Worm (Caenorhabditis elegans) whole organism, midembryonic: ENCODE data around the gene drl-1.
"Not testable (repeated sequence)": the region's sequence is repeated elsewhere in the genome, so short reads cannot be mapped to it uniquely, and the experiment has no call there.

Experiments used
- T22C8.4 ChIP-seq: fragments of 200-800 bp; sonication (Bioruptor generic); IDR thresholded peaks from 2 replicates; pipeline ENCODE4 v1.3.6; 2022; ENCODE audit warnings: missing genetic modification characterization, missing compliant biosample characterization
- flt-1 ChIP-seq: fragments of 200-800 bp; sonication (Bioruptor generic); IDR thresholded peaks from 2 replicates; pipeline ENCODE4 v1.3.6; 2022; ENCODE audit warnings: missing genetic modification characterization, missing compliant biosample characterization
- klf-2 ChIP-seq: fragments of 200-800 bp; sonication (Bioruptor generic); conservative IDR thresholded peaks from 2 replicates; pipeline ENCODE4 v1.3.6; 2022; ENCODE audit warnings: missing genetic modification reagents, missing genetic modification characterization, missing compliant biosample characterization
- med-1 ChIP-seq: sonication (generic microtip); optimal IDR thresholded peaks from 2 replicates; lab custom pipeline; 2017; ENCODE audit warnings: missing genetic modification characterization, mild to moderate bottlenecking, missing compliant biosample characterization, antibody characterized with exemption, missing genetic modification reagents; ENCODE audit not compliant: insufficient read depth
- ref-1 ChIP-seq: fragments of 200-800 bp; sonication (Bioruptor generic); conservative IDR thresholded peaks from 2 replicates; pipeline ENCODE4 v1.3.6; 2022; ENCODE audit warnings: missing genetic modification reagents, missing genetic modification characterization, missing compliant biosample characterization
- tab-1 ChIP-seq: fragments of 200-800 bp; sonication (Bioruptor generic); IDR thresholded peaks from 2 replicates; pipeline ENCODE4 v1.3.6; 2022; ENCODE audit warnings: missing genetic modification characterization, missing compliant biosample characterization
- ztf-23 ChIP-seq: fragments of 200-800 bp; sonication (Bioruptor generic); IDR thresholded peaks from 2 replicates; pipeline ENCODE4 v1.3.6; 2022; ENCODE audit warnings: missing genetic modification reagents, missing genetic modification characterization, missing compliant biosample characterization
- ztf-29 ChIP-seq: fragments of 200-800 bp; sonication (Bioruptor generic); IDR thresholded peaks from 2 replicates; pipeline ENCODE4 v1.3.6; 2022; ENCODE audit warnings: missing genetic modification reagents, missing genetic modification characterization, missing compliant biosample characterization

DNA sequence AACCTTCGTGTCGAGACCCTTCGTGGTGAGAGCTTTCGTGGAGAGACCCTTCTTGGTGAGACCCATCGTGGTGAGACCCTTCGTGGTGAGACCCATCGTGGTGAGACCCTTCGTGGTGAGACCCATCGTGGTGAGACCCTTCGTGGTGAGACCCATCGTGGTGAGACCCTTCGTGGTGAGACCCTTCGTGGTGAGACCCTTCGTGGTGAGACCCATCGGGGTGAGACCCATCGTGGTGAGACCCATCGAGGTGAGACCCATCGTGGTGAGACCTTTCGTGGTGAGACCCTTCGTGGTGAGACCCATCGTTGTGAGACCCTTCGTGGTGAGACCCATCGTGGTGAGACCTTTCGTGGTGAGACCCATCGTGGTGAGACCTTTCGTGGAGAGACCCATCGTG, 43.6 kb upstream of the drl-1 start:
- not testable (repeated sequence) for TF ChIP-seq flt-1 (GFP tag; lab: Robert Waterston, UW); tab-1 (GFP tag; lab: Robert Waterston, UW); klf-2; ztf-29 (GFP tag; lab: Robert Waterston, UW); med-1 (GFP tag; lab: Kevin White, UChicago); ref-1; T22C8.4 (GFP tag; lab: Robert Waterston, UW)
- TF ChIP-seq ztf-23 (GFP tag; lab: Robert Waterston, UW), result peak; percentile 38; the same call in 1 of the 2 replicates
